Fruit fly (Drosophila melanogaster) whole organism, pupa: ENCODE results near the gene Tctp.

Source experiments
- CG10348 ChIP-seq: fragments of 200-800 bp; sonication (Bioruptor generic); IDR thresholded peaks from 2 replicates; pipeline ENCODE4 v1.3.6; 2022; ENCODE audit warnings: missing biosample characterization, missing genetic modification characterization
- CG12605 ChIP-seq: fragments of 200-800 bp; sonication (Bioruptor generic); IDR thresholded peaks from 2 replicates; pipeline ENCODE4 v1.3.6; 2022; ENCODE audit warnings: missing biosample characterization, missing genetic modification characterization
- CG13204 ChIP-seq: fragments of 200-800 bp; sonication (Bioruptor generic); optimal IDR thresholded peaks from 2 replicates; lab custom pipeline; 2018; ENCODE audit warnings: missing biosample characterization, mild to moderate bottlenecking, missing genetic modification characterization, moderate library complexity
- CG14655 ChIP-seq: fragments of 200-800 bp; sonication (Bioruptor generic); optimal IDR thresholded peaks from 3 replicates; lab custom pipeline; 2017; ENCODE audit warnings: mild to moderate bottlenecking, missing biosample characterization, missing genetic modification reagents, missing genetic modification characterization
- CG15710 ChIP-seq: fragments of 200-800 bp; sonication (Bioruptor generic); optimal IDR thresholded peaks from 2 replicates; lab custom pipeline; 2018; ENCODE audit warnings: missing biosample characterization, mild to moderate bottlenecking, missing genetic modification characterization, moderate library complexity
- CG17806 ChIP-seq: fragments of 200-800 bp; sonication (Bioruptor generic); optimal IDR thresholded peaks from 2 replicates; lab custom pipeline; 2018; ENCODE audit warnings: missing biosample characterization, mild to moderate bottlenecking, missing genetic modification characterization, moderate library complexity
- CG32121 ChIP-seq: fragments of 200-800 bp; sonication (Bioruptor generic); IDR thresholded peaks from 2 replicates; pipeline ENCODE4 v1.3.6; 2022; ENCODE audit warnings: missing biosample characterization, missing genetic modification characterization
- CG34367 ChIP-seq: fragments of 200-800 bp; sonication (Bioruptor generic); optimal IDR thresholded peaks from 2 replicates; lab custom pipeline; 2018; ENCODE audit warnings: missing biosample characterization, mild to moderate bottlenecking, missing genetic modification characterization
- CG4496 ChIP-seq: fragments of 200-800 bp; sonication (Bioruptor generic); IDR thresholded peaks from 3 replicates; pipeline ENCODE4 v1.3.6; 2022; ENCODE audit warnings: missing biosample characterization, missing genetic modification characterization
- CG8159 ChIP-seq: fragments of 200-800 bp; sonication (Bioruptor generic); optimal IDR thresholded peaks from 3 replicates; lab custom pipeline; 2018; ENCODE audit warnings: missing biosample characterization, mild to moderate bottlenecking, missing genetic modification characterization, moderate library complexity
- CG8301 ChIP-seq: fragments of 200-800 bp; sonication (Bioruptor generic); optimal IDR thresholded peaks from 2 replicates; lab custom pipeline; 2018; ENCODE audit warnings: missing biosample characterization, mild to moderate bottlenecking, missing genetic modification characterization
- CG9948 ChIP-seq: fragments of 200-800 bp; sonication (Bioruptor generic); optimal IDR thresholded peaks from 2 replicates; lab custom pipeline; 2018; ENCODE audit warnings: missing biosample characterization, mild to moderate bottlenecking, missing genetic modification characterization, moderate library complexity
- D1 ChIP-seq: fragments of 200-800 bp; sonication (Bioruptor generic); optimal IDR thresholded peaks from 2 replicates; lab custom pipeline; 2018; ENCODE audit warnings: missing biosample characterization, mild to moderate bottlenecking, missing genetic modification characterization, moderate library complexity
- EcR ChIP-seq: fragments of 200-800 bp; sonication (Bioruptor generic); optimal IDR thresholded peaks from 3 replicates; lab custom pipeline; 2019; ENCODE audit warnings: missing biosample characterization, missing genetic modification characterization, mild to moderate bottlenecking, moderate library complexity, missing genetic modification reagents
- Ets98B ChIP-seq: fragments of 200-800 bp; sonication (Bioruptor generic); IDR thresholded peaks from 2 replicates; pipeline ENCODE4 v1.3.6; 2022; ENCODE audit warnings: missing biosample characterization, missing genetic modification characterization
- Pif1A ChIP-seq: fragments of 200-800 bp; sonication (Bioruptor generic); optimal IDR thresholded peaks from 3 replicates; lab custom pipeline; 2016; ENCODE audit warnings: missing biosample characterization, missing genetic modification characterization
- Pif1B ChIP-seq: fragments of 200-800 bp; sonication (Bioruptor generic); optimal IDR thresholded peaks from 3 replicates; lab custom pipeline; 2016; ENCODE audit warnings: missing biosample characterization, missing genetic modification characterization
- Snoo ChIP-seq: fragments of 200-800 bp; sonication (Bioruptor generic); optimal IDR thresholded peaks from 3 replicates; lab custom pipeline; 2017; ENCODE audit warnings: missing biosample characterization, mild to moderate bottlenecking, missing genetic modification characterization, inconsistent platforms
- fd96Ca ChIP-seq: fragments of 200-800 bp; sonication (Bioruptor generic); IDR thresholded peaks from 3 replicates; pipeline ENCODE4 v1.3.6; 2022; ENCODE audit warnings: missing biosample characterization, missing genetic modification characterization
- gl ChIP-seq: fragments of 200-800 bp; sonication (Bioruptor generic); optimal IDR thresholded peaks from 2 replicates; lab custom pipeline; 2018; ENCODE audit warnings: missing biosample characterization, mild to moderate bottlenecking, missing genetic modification characterization
- rn ChIP-seq: fragments of 200-800 bp; sonication (Bioruptor generic); IDR thresholded peaks from 2 replicates; pipeline ENCODE4 v1.3.6; 2022; ENCODE audit warnings: missing biosample characterization, missing genetic modification characterization

Tctp gene

dm6 chr3R:11208766-11209331, 1.2 kb upstream of the Tctp start:
- TF ChIP-seq EcR, result peak; percentile 42
- no peak for TF ChIP-seq CG34367 (tag; lab: Kevin White, UChicago)
- no peak for TF ChIP-seq gl (tag; lab: Kevin White, UChicago)

dm6 chr3R:11211291-11212061, 1.4 kb downstream of the Tctp start:
- TF ChIP-seq CG8159 (peak; percentile 58), Ets98B (GFP tag; lab: Robert Waterston, UW) (peak; percentile 62), Snoo (peak; percentile 56), CG10348 (no peak), CG13204 (no peak), CG8301 (tag; lab: Kevin White, UChicago) (peak; percentile 59), CG12605 (peak; percentile 78), CG15710 (tag; lab: Kevin White, UChicago) (peak; percentile 58), CG32121 (GFP tag; lab: Robert Waterston, UW) (peak; percentile 73), D1 (no peak), CG14655 (GFP tag; lab: Kevin White, UChicago) (no peak), CG34367 (tag; lab: Kevin White, UChicago) (peak; percentile 29), rn (GFP tag; lab: Robert Waterston, UW) (peak; percentile 27; the same call in 1 of the 2 replicates), CG9948 (tag; lab: Kevin White, UChicago) (peak; percentile 44), EcR (peak; percentile 95), CG17806 (tag; lab: Kevin White, UChicago) (peak; percentile 61), Pif1A (peak; percentile 66), fd96Ca (no peak; the same call in 2 of the 3 replicates), gl (tag; lab: Kevin White, UChicago) (no peak), CG4496 (GFP tag; lab: Robert Waterston, UW) (peak; percentile 65; the same call in 2 of the 3 replicates), Pif1B (GFP tag; lab: Kevin White, UChicago) (peak; percentile 41)

- no peak for TF ChIP-seq CG14655 (GFP tag; lab: Kevin White, UChicago)
- no peak for TF ChIP-seq D1
- TF ChIP-seq CG9948 (tag; lab: Kevin White, UChicago), result peak; percentile 58
- TF ChIP-seq Ets98B (GFP tag; lab: Robert Waterston, UW), result peak; percentile 35; the same call in 1 of the 2 replicates
- peak; percentile 51; the same call in 1 of the 3 replicates for TF ChIP-seq CG4496 (GFP tag; lab: Robert Waterston, UW)
- peak; percentile 33 for TF ChIP-seq EcR
- peak; percentile 66 for TF ChIP-seq CG8159
- TF ChIP-seq CG10348, result no peak
- peak; percentile 39 for TF ChIP-seq Pif1B (GFP tag; lab: Kevin White, UChicago)
- peak; percentile 10; the same call in 1 of the 2 replicates for TF ChIP-seq CG32121 (GFP tag; lab: Robert Waterston, UW)
- TF ChIP-seq CG8301 (tag; lab: Kevin White, UChicago), result peak; percentile 47
- TF ChIP-seq rn (GFP tag; lab: Robert Waterston, UW), result 0 out of 2 replicates have a peak, but pooled peaks have one; percentile 12
- peak; percentile 62 for TF ChIP-seq CG15710 (tag; lab: Kevin White, UChicago)
- no peak for TF ChIP-seq fd96Ca
- TF ChIP-seq CG34367 (tag; lab: Kevin White, UChicago), result peak; percentile 45
- peak; percentile 45 for TF ChIP-seq CG17806 (tag; lab: Kevin White, UChicago)
- TF ChIP-seq CG13204, result no peak
- TF ChIP-seq Snoo, result peak; percentile 35
- TF ChIP-seq CG12605, result peak; percentile 55
- TF ChIP-seq Pif1A, result no peak
- no peak for TF ChIP-seq gl (tag; lab: Kevin White, UChicago)
- TF ChIP-seq, all 21 proteins: peak for 14
Measured at dm6 chr3R:11214449-11214950, 4.5 kb downstream of the Tctp start, which contains the start of gene ZnT86D. TSS of gene ZnT86D (minus strand) at chr3R:11214539.

- TF ChIP-seq Pif1B (GFP tag; lab: Kevin White, UChicago) (peak; percentile 45), fd96Ca (no peak), CG15710 (tag; lab: Kevin White, UChicago) (peak; percentile 73), CG34367 (tag; lab: Kevin White, UChicago) (peak; percentile 87), D1 (no peak), CG4496 (GFP tag; lab: Robert Waterston, UW) (peak; percentile 51; the same call in 1 of the 3 replicates), CG10348 (no peak), gl (tag; lab: Kevin White, UChicago) (peak; percentile 66), EcR (no peak), CG14655 (GFP tag; lab: Kevin White, UChicago) (no peak), CG13204 (no peak), CG9948 (tag; lab: Kevin White, UChicago) (peak; percentile 11), Ets98B (GFP tag; lab: Robert Waterston, UW) (peak; percentile 51), CG17806 (tag; lab: Kevin White, UChicago) (peak; percentile 38), CG8159 (peak; percentile 63), Snoo (peak; percentile 92), rn (GFP tag; lab: Robert Waterston, UW) (no peak), CG12605 (no peak), Pif1A (no peak), CG32121 (GFP tag; lab: Robert Waterston, UW) (no peak; the same call in 1 of the 2 replicates), CG8301 (tag; lab: Kevin White, UChicago) (peak; percentile 48)
Measured at dm6 chr3R:11216156-11216630, 6.1 kb downstream of the Tctp start, which contains the start of the genes RpS25 and CG4820. TSS of gene RpS25 (minus strand) at chr3R:11216287. TSS of gene CG4820 (plus strand) at chr3R:11216535.

dm6 chr3R:11219883-11220282, 9.8 kb downstream of the Tctp start, which contains the start of gene CG6689:
TSS of gene CG6689 (minus strand) at chr3R:11220064.
- TF ChIP-seq CG9948 (tag; lab: Kevin White, UChicago) (no peak), CG4496 (GFP tag; lab: Robert Waterston, UW) (0 out of 3 replicates have a peak, but pooled peaks have one; percentile 21)
